Fruit fly (Drosophila melanogaster) whole organism, embryonic: ENCODE data around the gene scpr-C.

Experiments
- Adf1 ChIP-seq: fragments of 200-800 bp; sonication (Bioruptor generic); IDR thresholded peaks from 2 replicates; pipeline ENCODE4 v1.3.6; 2022; ENCODE audit warnings: missing biosample characterization, missing genetic modification characterization
- Atf6 ChIP-seq: fragments of 200-800 bp; sonication (Bioruptor generic); IDR thresholded peaks from 2 replicates; pipeline ENCODE4 v1.3.6; 2022; ENCODE audit warnings: missing biosample characterization, missing genetic modification characterization
- BtbVII ChIP-seq: fragments of 200-800 bp; sonication (Bioruptor generic); optimal IDR thresholded peaks from 3 replicates; lab custom pipeline; 2017; ENCODE audit warnings: missing biosample characterization, mild to moderate bottlenecking, missing genetic modification characterization
- CG10654 ChIP-seq: fragments of 200-800 bp; sonication (Bioruptor generic); optimal IDR thresholded peaks from 2 replicates; lab custom pipeline; 2016; ENCODE audit warnings: missing biosample characterization, missing genetic modification characterization
- CG15011 ChIP-seq: fragments of 200-800 bp; sonication (Bioruptor generic); optimal IDR thresholded peaks from 3 replicates; lab custom pipeline; 2018; ENCODE audit warnings: missing biosample characterization, mild to moderate bottlenecking, missing genetic modification characterization
- CG1529 ChIP-seq: fragments of 200-800 bp; sonication (Bioruptor generic); optimal IDR thresholded peaks from 3 replicates; lab custom pipeline; 2018; ENCODE audit warnings: missing biosample characterization, missing genetic modification characterization
- CG15514 ChIP-seq: fragments of 200-800 bp; sonication (Bioruptor generic); optimal IDR thresholded peaks from 3 replicates; lab custom pipeline; 2017; ENCODE audit warnings: missing biosample characterization, missing genetic modification characterization, mild to moderate bottlenecking, moderate library complexity, missing genetic modification reagents
- CG1647 ChIP-seq: fragments of 200-800 bp; sonication (Bioruptor generic); optimal IDR thresholded peaks from 3 replicates; lab custom pipeline; 2016; ENCODE audit warnings: missing biosample characterization, missing genetic modification characterization
- CG16779 ChIP-seq: fragments of 200-800 bp; sonication (Bioruptor generic); IDR thresholded peaks from 2 replicates; pipeline ENCODE4 v1.3.6; 2022; ENCODE audit warnings: missing biosample characterization, missing genetic modification characterization
- CG17359 ChIP-seq: fragments of 200-800 bp; sonication (Bioruptor generic); optimal IDR thresholded peaks from 3 replicates; lab custom pipeline; 2018; ENCODE audit warnings: missing biosample characterization, mild to moderate bottlenecking, missing genetic modification characterization, moderate library complexity
- CG17361 ChIP-seq: fragments of 200-800 bp; sonication (Bioruptor generic); IDR thresholded peaks from 3 replicates; pipeline ENCODE4 v1.3.6; 2022; ENCODE audit warnings: missing biosample characterization, missing genetic modification characterization
- CG18011 ChIP-seq: fragments of 200-800 bp; sonication (Bioruptor generic); optimal IDR thresholded peaks from 2 replicates; lab custom pipeline; 2017; ENCODE audit warnings: missing biosample characterization, missing genetic modification characterization, mild to moderate bottlenecking, moderate library complexity, missing genotype
- CG2889 ChIP-seq: fragments of 200-800 bp; sonication (Bioruptor generic); IDR thresholded peaks from 3 replicates; pipeline ENCODE4 v1.3.6; 2022; ENCODE audit warnings: missing biosample characterization, missing genetic modification characterization
- CG3281 ChIP-seq: fragments of 200-800 bp; sonication (Bioruptor generic); optimal IDR thresholded peaks from 3 replicates; lab custom pipeline; 2017; ENCODE audit warnings: missing biosample characterization, mild to moderate bottlenecking, missing genetic modification characterization
- CG4424 ChIP-seq: fragments of 200-800 bp; sonication (Bioruptor generic); optimal IDR thresholded peaks from 3 replicates; lab custom pipeline; 2016; ENCODE audit warnings: missing biosample characterization, missing genetic modification characterization
- CG4617 ChIP-seq: fragments of 200-800 bp; sonication (Bioruptor generic); optimal IDR thresholded peaks from 3 replicates; lab custom pipeline; 2016; ENCODE audit warnings: missing biosample characterization, missing genetic modification characterization, borderline replicate concordance
- CG5245 ChIP-seq: fragments of 200-800 bp; sonication (Bioruptor generic); optimal IDR thresholded peaks from 3 replicates; lab custom pipeline; 2016; ENCODE audit warnings: missing biosample characterization, missing genetic modification characterization
- CG6175 ChIP-seq: fragments of 200-800 bp; sonication (Bioruptor generic); IDR thresholded peaks from 3 replicates; pipeline ENCODE4 v1.3.6; 2022; ENCODE audit warnings: missing biosample characterization, missing genetic modification characterization
- CG6654 ChIP-seq: fragments of 200-800 bp; sonication (Bioruptor generic); optimal IDR thresholded peaks from 2 replicates; lab custom pipeline; 2017; ENCODE audit warnings: missing biosample characterization, mild to moderate bottlenecking, missing genetic modification characterization
- CG6683 ChIP-seq: fragments of 200-800 bp; sonication (Bioruptor generic); optimal IDR thresholded peaks from 2 replicates; lab custom pipeline; 2017; ENCODE audit warnings: missing biosample characterization, mild to moderate bottlenecking, missing genetic modification characterization, missing genetic modification reagents
- CG7372 ChIP-seq: fragments of 200-800 bp; sonication (Bioruptor generic); IDR thresholded peaks from 2 replicates; pipeline ENCODE4 v1.3.6; 2022; ENCODE audit warnings: missing biosample characterization, missing genetic modification characterization
- CG7786 ChIP-seq: fragments of 200-800 bp; sonication (Bioruptor generic); optimal IDR thresholded peaks from 2 replicates; lab custom pipeline; 2016; ENCODE audit warnings: missing biosample characterization, missing genetic modification characterization
- CG7963 ChIP-seq: fragments of 200-800 bp; sonication (Bioruptor generic); IDR thresholded peaks from 3 replicates; pipeline ENCODE4 v1.3.6; 2022; ENCODE audit warnings: missing biosample characterization, missing genetic modification characterization; ENCODE audit not compliant: partially characterized antibody
- CG8089 ChIP-seq: fragments of 200-800 bp; sonication (Bioruptor generic); optimal IDR thresholded peaks from 3 replicates; lab custom pipeline; 2016; ENCODE audit warnings: missing biosample characterization, missing genetic modification characterization
- CG8281 ChIP-seq: fragments of 200-800 bp; sonication (Bioruptor generic); optimal IDR thresholded peaks from 2 replicates; lab custom pipeline; 2018; ENCODE audit warnings: missing biosample characterization, mild to moderate bottlenecking, missing genetic modification characterization, moderate library complexity
- Dek ChIP-seq: fragments of 200-800 bp; sonication (Bioruptor generic); optimal IDR thresholded peaks from 3 replicates; lab custom pipeline; 2019; ENCODE audit warnings: missing biosample characterization, mild to moderate bottlenecking, missing genetic modification characterization, moderate library complexity
- Doc2 ChIP-seq: fragments of 200-800 bp; sonication (Bioruptor generic); IDR thresholded peaks from 2 replicates; pipeline ENCODE4 v1.3.6; 2022; ENCODE audit warnings: missing biosample characterization, missing genetic modification characterization
- HLH54F ChIP-seq: fragments of 200-800 bp; sonication (Bioruptor generic); optimal IDR thresholded peaks from 3 replicates; lab custom pipeline; 2016; ENCODE audit warnings: missing biosample characterization, missing genetic modification characterization
- Hmx ChIP-seq: fragments of 200-800 bp; sonication (Bioruptor generic); optimal IDR thresholded peaks from 2 replicates; lab custom pipeline; 2016; ENCODE audit warnings: missing biosample characterization, missing genetic modification characterization
- Hr51 ChIP-seq, 2 experiments: fragments of 200-800 bp; sonication (Bioruptor generic); optimal IDR thresholded peaks; 2 replicates in 1 of 2; 3 replicates in 1 of 2; lab custom pipeline; 2016 to 2018; ENCODE audit warnings: missing biosample characterization in 2 of 2, missing genetic modification characterization in 2 of 2, mild to moderate bottlenecking in 1 of 2, moderate library complexity in 1 of 2
- Lim3 ChIP-seq: fragments of 200-800 bp; sonication (Bioruptor generic); IDR thresholded peaks from 2 replicates; pipeline ENCODE4 v1.3.6; 2022; ENCODE audit warnings: missing biosample characterization, missing genetic modification characterization
- Mad ChIP-seq: fragments of 200-800 bp; sonication (Bioruptor generic); optimal IDR thresholded peaks from 2 replicates; lab custom pipeline; 2016; ENCODE audit warnings: missing biosample characterization, missing genetic modification characterization
- Max ChIP-seq: fragments of 200-800 bp; sonication (Bioruptor generic); optimal IDR thresholded peaks from 2 replicates; lab custom pipeline; 2016; ENCODE audit warnings: missing biosample characterization, mild to moderate bottlenecking, missing genetic modification characterization
- Oaz ChIP-seq: fragments of 200-800 bp; sonication (Bioruptor generic); IDR thresholded peaks from 2 replicates; pipeline ENCODE4 v1.3.6; 2022; ENCODE audit warnings: missing biosample characterization, missing genetic modification characterization
- Ptx1 ChIP-seq: fragments of 200-800 bp; sonication (Bioruptor generic); IDR thresholded peaks from 2 replicates; pipeline ENCODE4 v1.3.6; 2022; ENCODE audit warnings: missing biosample characterization, missing genetic modification characterization
- Side ChIP-seq: fragments of 200-800 bp; sonication (Bioruptor generic); optimal IDR thresholded peaks from 2 replicates; lab custom pipeline; 2016; ENCODE audit warnings: missing biosample characterization, missing genetic modification characterization
- Sox100B ChIP-seq: fragments of 200-800 bp; sonication (Bioruptor generic); optimal IDR thresholded peaks from 3 replicates; lab custom pipeline; 2018; ENCODE audit warnings: missing biosample characterization, mild to moderate bottlenecking, missing genetic modification characterization
- aop ChIP-seq: fragments of 200-800 bp; sonication (Bioruptor generic); IDR thresholded peaks from 2 replicates; pipeline ENCODE4 v1.3.6; 2022; ENCODE audit warnings: missing biosample characterization, missing genetic modification characterization
- cg ChIP-seq: fragments of 200-800 bp; sonication (Bioruptor generic); optimal IDR thresholded peaks from 3 replicates; lab custom pipeline; 2019; ENCODE audit warnings: missing biosample characterization, mild to moderate bottlenecking, missing genetic modification characterization, moderate library complexity
- dm ChIP-seq: fragments of 200-800 bp; sonication (Bioruptor generic); optimal IDR thresholded peaks from 3 replicates; lab custom pipeline; 2016; ENCODE audit warnings: missing biosample characterization, missing genetic modification characterization
- dmrt11E ChIP-seq: fragments of 200-800 bp; sonication (Bioruptor generic); optimal IDR thresholded peaks from 3 replicates; lab custom pipeline; 2018; ENCODE audit warnings: missing biosample characterization, mild to moderate bottlenecking, missing genetic modification characterization, moderate library complexity
- gcm ChIP-seq: fragments of 200-800 bp; sonication (Bioruptor generic); optimal IDR thresholded peaks from 2 replicates; lab custom pipeline; 2019; ENCODE audit warnings: missing biosample characterization, mild to moderate bottlenecking, missing genetic modification characterization, moderate library complexity
- gsb ChIP-seq: fragments of 200-800 bp; sonication (Bioruptor generic); IDR thresholded peaks from 2 replicates; pipeline ENCODE4 v1.3.6; 2022; ENCODE audit warnings: missing biosample characterization, missing genetic modification characterization
- hb ChIP-seq: fragments of 200-800 bp; sonication (Bioruptor generic); IDR thresholded peaks from 3 replicates; pipeline ENCODE4 v1.3.6; 2022; ENCODE audit warnings: missing biosample characterization, missing genetic modification characterization; ENCODE audit not compliant: partially characterized antibody
- ken ChIP-seq: fragments of 200-800 bp; sonication (Bioruptor generic); IDR thresholded peaks from 3 replicates; pipeline ENCODE4 v1.3.6; 2022; ENCODE audit warnings: missing biosample characterization, missing genetic modification characterization
- knrl ChIP-seq: fragments of 200-800 bp; sonication (Bioruptor generic); IDR thresholded peaks from 3 replicates; pipeline ENCODE4 v1.3.6; 2022; ENCODE audit warnings: missing biosample characterization, missing genetic modification characterization; ENCODE audit not compliant: partially characterized antibody
- onecut ChIP-seq: fragments of 200-800 bp; sonication (Bioruptor generic); IDR thresholded peaks from 2 replicates; pipeline ENCODE4 v1.3.6; 2022; ENCODE audit warnings: missing biosample characterization, missing genetic modification characterization
- pita ChIP-seq: fragments of 200-800 bp; sonication (Bioruptor generic); optimal IDR thresholded peaks from 2 replicates; lab custom pipeline; 2017; ENCODE audit warnings: missing biosample characterization, mild to moderate bottlenecking, missing genetic modification characterization
- pum ChIP-seq: fragments of 200-800 bp; sonication (Bioruptor generic); optimal IDR thresholded peaks from 2 replicates; lab custom pipeline; 2016; ENCODE audit warnings: missing biosample characterization, missing genetic modification characterization
- stwl ChIP-seq: fragments of 200-800 bp; sonication (Bioruptor generic); optimal IDR thresholded peaks from 3 replicates; lab custom pipeline; 2018; ENCODE audit warnings: missing biosample characterization, mild to moderate bottlenecking, missing genetic modification characterization, moderate library complexity
- trem ChIP-seq: fragments of 200-800 bp; optimal IDR thresholded peaks from 3 replicates; lab custom pipeline; 2019; ENCODE audit warnings: missing biosample characterization, mild to moderate bottlenecking, missing genetic modification characterization, moderate library complexity
- z ChIP-seq: fragments of 200-800 bp; sonication (Bioruptor generic); IDR thresholded peaks from 3 replicates; pipeline ENCODE4 v1.3.6; 2022; ENCODE audit warnings: missing biosample characterization, missing genetic modification characterization

Gene scpr-C

dm6 chr3R:11269013-11269412 lies 43.7 kb downstream of the scpr-C start (continued):
- TF ChIP-seq HLH54F (GFP tag; lab: Kevin White, UChicago) (no peak), CG17361 (GFP tag; lab: Robert Waterston, UW) (no peak), CG18011 (no peak), CG15514 (GFP tag; lab: Kevin White, UChicago) (peak; percentile 63), z (no peak), onecut (GFP tag; lab: Robert Waterston, UW) (peak; percentile 82), dm (GFP tag; lab: Kevin White, UChicago) (peak; percentile 27), stwl (tag; lab: Kevin White, UChicago) (peak; percentile 87), CG1529 (GFP tag; lab: Kevin White, UChicago) (peak; percentile 75), knrl (GFP tag; lab: Robert Waterston, UW) (no peak), CG6175 (GFP tag; lab: Robert Waterston, UW) (no peak), CG3281 (GFP tag; lab: Kevin White, UChicago) (no peak), CG8089 (GFP tag; lab: Kevin White, UChicago) (peak; percentile 57), Mad (GFP tag; lab: Kevin White, UChicago) (peak; percentile 53), Hr51 (GFP tag; optimal IDR thresholded peaks at IDR 0.05; lab: Kevin White, UChicago) (peak in 1 of 2 experiments; percentile 31), CG10654 (GFP tag; lab: Kevin White, UChicago) (peak; percentile 55), CG4424 (GFP tag; lab: Kevin White, UChicago) (peak; percentile 83), CG7372 (GFP tag; lab: Robert Waterston, UW) (no peak), CG15011 (GFP tag; lab: Kevin White, UChicago) (peak; percentile 31), Hmx (no peak), gcm (GFP tag; lab: Kevin White, UChicago) (no peak), Adf1 (GFP tag; lab: Robert Waterston, UW) (no peak), Doc2 (GFP tag; lab: Robert Waterston, UW) (no peak), Side (GFP tag; lab: Kevin White, UChicago) (no peak), gsb (GFP tag; lab: Robert Waterston, UW) (no peak), CG6683 (GFP tag; lab: Kevin White, UChicago) (no peak), Lim3 (GFP tag; lab: Robert Waterston, UW) (no peak), CG7786 (GFP tag; lab: Kevin White, UChicago) (peak; percentile 10), Atf6 (GFP tag; lab: Robert Waterston, UW) (no peak), Oaz (GFP tag; lab: Robert Waterston, UW) (no peak), hb (no peak), aop (GFP tag; lab: Robert Waterston, UW) (no peak), CG16779 (GFP tag; lab: Robert Waterston, UW) (no peak), BtbVII (GFP tag; lab: Kevin White, UChicago) (peak; percentile 75), Dek (no peak), cg (GFP tag; lab: Kevin White, UChicago) (no peak), CG2889 (GFP tag; lab: Robert Waterston, UW) (no peak), pum (GFP tag; lab: Kevin White, UChicago) (peak; percentile 50), CG6654 (GFP tag; lab: Kevin White, UChicago) (peak; percentile 71), CG8281 (tag; lab: Kevin White, UChicago) (peak; percentile 48), CG1647 (GFP tag; lab: Kevin White, UChicago) (no peak), ken (GFP tag; lab: Robert Waterston, UW) (peak; percentile 30; the same call in 1 of the 3 replicates), CG5245 (peak; percentile 84), Sox100B (GFP tag; lab: Kevin White, UChicago) (peak; percentile 72), CG17359 (tag; lab: Kevin White, UChicago) (no peak), pita (GFP tag; lab: Kevin White, UChicago) (no peak), CG7963 (GFP tag; lab: Robert Waterston, UW) (no peak), dmrt11E (tag; lab: Kevin White, UChicago) (peak; percentile 78), trem (peak; percentile 87), Max (GFP tag; lab: Kevin White, UChicago) (peak; percentile 63), CG4617 (GFP tag; lab: Kevin White, UChicago) (peak; percentile 9), Ptx1 (GFP tag; lab: Robert Waterston, UW) (peak; percentile 43; the same call in 1 of the 2 replicates)
